Fruit fly (Drosophila melanogaster): Measurements from ENCODE around the gene CG42529.
"Not testable (repeated sequence)": the region's sequence is repeated elsewhere in the genome, so short reads cannot be mapped to it uniquely, and the experiment has no call there.

Gene CG42529

dm6 chr3L:19728694-19729093 is at the start of gene CG42529:
CG42529 (plus strand) TSS chr3L:19728994.
- TF ChIP-seq psq, ttk, insv (optimal IDR thresholded peaks at IDR 0.05): not testable (repeated sequence)

dm6 chr3L:19682902-19683301 is 45.9 kb upstream of the CG42529 start:
- TF ChIP-seq Myc (optimal IDR thresholded peaks at IDR 0.05) (no peak), insv (optimal IDR thresholded peaks at IDR 0.05) (no peak), psq (optimal IDR thresholded peaks at IDR 0.05) (no peak), Sin3A (optimal IDR thresholded peaks at IDR 0.05) (no peak)

- no peak for TF ChIP-seq Sin3A (optimal IDR thresholded peaks at IDR 0.05)
- no peak for TF ChIP-seq insv (optimal IDR thresholded peaks at IDR 0.05)
- no peak for TF ChIP-seq h (optimal IDR thresholded peaks at IDR 0.05)
- no peak for TF ChIP-seq Myc (optimal IDR thresholded peaks at IDR 0.05)
- no peak for TF ChIP-seq psq (optimal IDR thresholded peaks at IDR 0.05)
- no peak for TF ChIP-seq ttk (optimal IDR thresholded peaks at IDR 0.05)
These were observed 45.3 kb upstream of the CG42529 start for dm6 chr3L:19683520-19683919.

DNA sequence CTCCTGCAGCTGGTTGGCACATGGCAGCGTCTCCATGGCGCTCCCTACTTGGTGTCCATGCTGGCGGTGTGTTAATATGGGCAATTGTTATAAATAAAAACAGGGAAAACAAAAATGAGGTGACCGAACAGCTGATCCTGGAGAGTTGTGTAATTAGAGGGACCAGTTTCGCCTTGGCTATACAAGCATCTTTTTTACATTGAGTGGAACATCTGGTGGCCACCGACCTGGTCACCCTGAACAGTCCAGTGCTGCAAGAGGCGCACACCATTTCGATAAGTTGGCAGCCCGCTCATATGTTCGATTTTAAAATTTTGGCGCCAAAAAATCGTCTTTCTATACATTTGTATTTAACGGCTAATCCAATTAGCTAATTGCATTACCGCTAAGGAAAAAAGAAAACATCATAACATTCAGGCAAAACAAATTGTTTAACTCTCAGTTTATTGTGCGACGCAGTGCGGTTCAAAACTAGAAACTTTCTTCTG is 41.5 kb upstream of the CG42529 start, which contains the start of the genes CG8765 and Gbeta76C:
Gene CG8765, minus strand, starts transcription at position 154 of the 488 bp plus-strand sequence.
Gene Gbeta76C, plus strand, starts transcription at position 438 of the 488 bp plus-strand sequence.
- TF ChIP-seq ttk (optimal IDR thresholded peaks at IDR 0.05) (no peak), psq (optimal IDR thresholded peaks at IDR 0.05) (no peak), insv (optimal IDR thresholded peaks at IDR 0.05) (no peak), Sin3A (optimal IDR thresholded peaks at IDR 0.05) (no peak), h (optimal IDR thresholded peaks at IDR 0.05) (no peak), Myc (optimal IDR thresholded peaks at IDR 0.05) (no peak)

dm6 chr3L:19694156-19694643 is 34.6 kb upstream of the CG42529 start:
- no peak for TF ChIP-seq ttk (optimal IDR thresholded peaks at IDR 0.05)
- no peak for TF ChIP-seq Sin3A (optimal IDR thresholded peaks at IDR 0.05)
- no peak for TF ChIP-seq insv (optimal IDR thresholded peaks at IDR 0.05)
- TF ChIP-seq psq (optimal IDR thresholded peaks at IDR 0.05): no peak
- no peak for TF ChIP-seq Myc (optimal IDR thresholded peaks at IDR 0.05)
- TF ChIP-seq h (optimal IDR thresholded peaks at IDR 0.05): no peak

- TF ChIP-seq psq (optimal IDR thresholded peaks at IDR 0.05): no peak
- TF ChIP-seq Sin3A (optimal IDR thresholded peaks at IDR 0.05): no peak
- TF ChIP-seq h (optimal IDR thresholded peaks at IDR 0.05): no peak
These were observed 33.7 kb upstream of the CG42529 start, which contains the start of gene verm for dm6 chr3L:19695057-19695627. verm (minus strand) TSS chr3L:19695260.

DNA sequence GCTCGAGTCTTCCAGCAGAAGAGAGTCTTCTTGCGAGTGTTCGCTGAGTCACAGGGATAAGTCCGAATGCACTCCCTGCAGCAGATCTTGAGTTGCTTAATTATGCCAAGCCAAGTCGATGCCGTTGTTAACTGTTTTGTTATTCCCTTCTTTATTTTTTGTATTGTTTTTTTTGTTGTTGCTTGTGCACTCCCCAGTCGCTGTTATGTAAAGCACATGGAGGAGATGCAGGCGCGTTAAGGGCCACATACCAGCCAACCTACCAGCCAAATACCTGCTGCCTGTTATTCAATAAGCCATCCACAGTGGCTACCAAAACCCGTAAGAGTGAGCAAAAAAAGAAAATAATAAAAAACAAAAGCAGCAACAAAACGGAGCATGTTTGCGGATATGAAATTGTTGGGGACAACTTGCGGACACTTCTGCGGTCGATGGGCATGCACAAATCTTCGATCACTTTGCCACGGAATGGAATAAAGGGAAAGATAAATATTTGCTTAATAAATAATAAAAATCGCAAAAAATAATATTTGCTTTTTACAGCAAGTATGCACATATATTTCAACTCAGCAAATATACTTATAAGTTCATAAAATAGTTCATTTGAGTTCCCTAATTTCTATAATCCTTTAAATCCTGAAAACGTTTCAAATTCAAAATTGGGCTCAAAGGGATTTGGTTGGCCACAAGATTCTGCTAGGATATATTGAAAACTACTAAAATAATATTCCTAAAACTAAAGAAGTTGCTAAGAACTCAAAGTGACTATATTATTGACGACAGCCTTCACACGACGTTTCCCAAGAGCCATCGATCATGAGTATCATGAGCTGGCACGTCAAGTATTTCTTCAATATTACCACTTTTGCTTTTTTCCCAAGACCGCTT is 32.5 kb upstream of the CG42529 start:
- TF ChIP-seq insv (optimal IDR thresholded peaks at IDR 0.05): no peak

DNA sequence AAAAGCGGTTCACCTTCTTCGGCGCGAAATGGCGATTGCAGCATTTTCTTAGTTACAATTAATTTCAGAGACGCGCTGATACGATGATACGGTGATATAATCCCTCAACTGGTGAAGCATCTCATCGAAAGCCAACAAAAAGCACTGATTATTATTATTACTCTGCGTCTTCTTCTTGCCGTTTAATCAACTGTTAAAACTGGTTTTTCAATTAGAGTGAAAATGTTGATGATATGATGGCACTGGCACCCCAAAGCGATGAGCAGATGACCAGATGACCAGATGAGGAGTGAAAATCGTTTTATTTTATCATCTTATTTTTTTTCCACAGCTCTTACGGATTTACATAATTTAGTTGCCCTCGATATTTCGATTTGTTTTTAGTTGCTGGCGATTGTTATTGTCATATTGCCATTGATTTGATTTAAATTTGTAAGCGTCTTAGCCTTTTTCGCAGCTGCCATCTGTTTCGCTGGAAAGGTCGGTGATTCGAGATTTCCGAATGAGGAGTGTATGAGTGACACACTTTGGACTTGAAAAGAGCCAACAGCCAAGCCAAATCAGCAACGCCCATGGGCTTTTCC is 31.3 kb upstream of the CG42529 start:
- TF ChIP-seq psq (optimal IDR thresholded peaks at IDR 0.05) (no peak), ttk (optimal IDR thresholded peaks at IDR 0.05) (no peak), Sin3A (optimal IDR thresholded peaks at IDR 0.05) (no peak), h (optimal IDR thresholded peaks at IDR 0.05) (no peak), Myc (optimal IDR thresholded peaks at IDR 0.05) (no peak), insv (optimal IDR thresholded peaks at IDR 0.05) (no peak)

- no peak for TF ChIP-seq Myc (optimal IDR thresholded peaks at IDR 0.05)
- no peak for TF ChIP-seq ttk (optimal IDR thresholded peaks at IDR 0.05)
- TF ChIP-seq h (optimal IDR thresholded peaks at IDR 0.05): no peak
- TF ChIP-seq insv (optimal IDR thresholded peaks at IDR 0.05): no peak
- TF ChIP-seq psq (optimal IDR thresholded peaks at IDR 0.05): no peak
- no peak for TF ChIP-seq Sin3A (optimal IDR thresholded peaks at IDR 0.05)
These were observed 30.1 kb upstream of the CG42529 start for dm6 chr3L:19698651-19699050.

- no peak for TF ChIP-seq insv (optimal IDR thresholded peaks at IDR 0.05)
These were observed 29.1 kb upstream of the CG42529 start for dm6 chr3L:19699651-19700050.

- TF ChIP-seq h (optimal IDR thresholded peaks at IDR 0.05): no peak
- no peak for TF ChIP-seq psq (optimal IDR thresholded peaks at IDR 0.05)
- TF ChIP-seq Sin3A (optimal IDR thresholded peaks at IDR 0.05): no peak
- no peak for TF ChIP-seq insv (optimal IDR thresholded peaks at IDR 0.05)
- TF ChIP-seq ttk (optimal IDR thresholded peaks at IDR 0.05): no peak
- TF ChIP-seq Myc (optimal IDR thresholded peaks at IDR 0.05): no peak
These were observed 28.3 kb upstream of the CG42529 start for dm6 chr3L:19700463-19700862.

DNA sequence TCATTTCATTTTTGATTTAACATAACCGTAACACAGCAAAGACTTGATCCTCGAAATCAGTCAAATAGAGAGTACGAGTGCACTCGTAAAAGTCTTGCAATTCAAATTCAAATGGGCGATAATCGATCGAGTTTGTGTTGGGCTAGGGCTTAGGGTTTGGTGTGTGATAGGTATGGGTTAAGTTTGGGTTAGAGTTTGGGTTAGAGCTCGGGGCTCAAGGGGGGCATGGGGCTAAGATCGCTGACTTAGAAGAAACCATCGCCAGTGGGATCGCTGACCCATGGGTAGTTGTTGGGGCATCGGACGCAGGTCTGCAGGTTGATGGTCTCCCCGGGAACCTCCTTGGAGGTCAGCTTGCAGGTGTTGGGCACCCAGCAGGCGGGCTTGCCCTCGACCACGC is 27.7 kb upstream of the CG42529 start:
- no peak for TF ChIP-seq Myc (optimal IDR thresholded peaks at IDR 0.05)
- TF ChIP-seq insv (optimal IDR thresholded peaks at IDR 0.05): no peak
- TF ChIP-seq Sin3A (optimal IDR thresholded peaks at IDR 0.05): no peak
- TF ChIP-seq ttk (optimal IDR thresholded peaks at IDR 0.05): no peak

All from Kc167 (cell line).